Fruit fly (Drosophila melanogaster) whole organism, embryonic: ENCODE results near the gene CG32713.

Experiments used
- Abd-B ChIP-seq: fragments of 200-800 bp; sonication (Bioruptor generic); optimal IDR thresholded peaks from 2 replicates; lab custom pipeline; 2018; ENCODE audit warnings: missing biosample characterization, mild to moderate bottlenecking, missing genetic modification characterization, moderate library complexity
- B-H2 ChIP-seq: fragments of 200-800 bp; sonication (Bioruptor generic); optimal IDR thresholded peaks from 2 replicates; lab custom pipeline; 2018; ENCODE audit warnings: missing biosample characterization, mild to moderate bottlenecking, missing genetic modification characterization
- BEAF-32 ChIP-seq: fragments of 200-800 bp; sonication (Bioruptor generic); optimal IDR thresholded peaks from 3 replicates; lab custom pipeline; 2017; ENCODE audit warnings: missing biosample characterization, missing genetic modification characterization, mild to moderate bottlenecking, moderate library complexity, missing genetic modification reagents
- Bgb ChIP-seq: fragments of 200-800 bp; sonication (Bioruptor generic); IDR thresholded peaks from 2 replicates; pipeline ENCODE4 v1.3.6; 2022; ENCODE audit warnings: missing biosample characterization, missing genetic modification characterization; ENCODE audit not compliant: partially characterized antibody
- CG10979 ChIP-seq: fragments of 200-800 bp; sonication (Bioruptor generic); optimal IDR thresholded peaks from 2 replicates; lab custom pipeline; 2018; ENCODE audit warnings: missing biosample characterization, mild to moderate bottlenecking, missing genetic modification characterization, moderate library complexity
- CG12155 ChIP-seq: fragments of 200-800 bp; sonication (Bioruptor generic); optimal IDR thresholded peaks from 3 replicates; lab custom pipeline; 2016; ENCODE audit warnings: missing biosample characterization, missing genetic modification characterization
- CG15011 ChIP-seq: fragments of 200-800 bp; sonication (Bioruptor generic); optimal IDR thresholded peaks from 3 replicates; lab custom pipeline; 2018; ENCODE audit warnings: missing biosample characterization, mild to moderate bottlenecking, missing genetic modification characterization
- CG15269 ChIP-seq: fragments of 200-800 bp; sonication (Bioruptor generic); optimal IDR thresholded peaks from 2 replicates; lab custom pipeline; 2018; ENCODE audit warnings: missing biosample characterization, mild to moderate bottlenecking, missing genetic modification characterization, moderate library complexity
- CG17568 ChIP-seq: fragments of 200-800 bp; sonication (Bioruptor generic); optimal IDR thresholded peaks from 2 replicates; lab custom pipeline; 2018; ENCODE audit warnings: missing biosample characterization, mild to moderate bottlenecking, missing genetic modification characterization, moderate library complexity
- CG18011 ChIP-seq: fragments of 200-800 bp; sonication (Bioruptor generic); optimal IDR thresholded peaks from 2 replicates; lab custom pipeline; 2017; ENCODE audit warnings: missing biosample characterization, missing genetic modification characterization, mild to moderate bottlenecking, moderate library complexity, missing genotype
- CG18476 ChIP-seq: fragments of 200-800 bp; sonication (Bioruptor generic); optimal IDR thresholded peaks from 2 replicates; lab custom pipeline; 2016; ENCODE audit warnings: missing biosample characterization, mild to moderate bottlenecking, missing genetic modification characterization
- CG2120 ChIP-seq: fragments of 200-800 bp; sonication (Bioruptor generic); optimal IDR thresholded peaks from 3 replicates; lab custom pipeline; 2016; ENCODE audit warnings: missing biosample characterization, missing genetic modification characterization
- CG2889 ChIP-seq: fragments of 200-800 bp; sonication (Bioruptor generic); IDR thresholded peaks from 3 replicates; pipeline ENCODE4 v1.3.6; 2022; ENCODE audit warnings: missing biosample characterization, missing genetic modification characterization
- CG34224 ChIP-seq: fragments of 200-800 bp; sonication (Bioruptor generic); IDR thresholded peaks from 3 replicates; pipeline ENCODE4 v1.3.6; 2022; ENCODE audit warnings: missing biosample characterization, missing genetic modification characterization; ENCODE audit not compliant: partially characterized antibody
- CG3838 ChIP-seq: fragments of 200-800 bp; sonication (Bioruptor generic); optimal IDR thresholded peaks from 3 replicates; lab custom pipeline; 2016; ENCODE audit warnings: missing biosample characterization, missing genetic modification characterization
- CG4404 ChIP-seq: fragments of 200-800 bp; sonication (Bioruptor generic); IDR thresholded peaks from 2 replicates; pipeline ENCODE4 v1.3.6; 2022; ENCODE audit warnings: missing biosample characterization, missing genetic modification characterization
- CG6813 ChIP-seq: fragments of 200-800 bp; sonication (Bioruptor generic); optimal IDR thresholded peaks from 2 replicates; lab custom pipeline; 2017; ENCODE audit warnings: missing biosample characterization, missing genetic modification characterization, mild to moderate bottlenecking, moderate library complexity, missing genetic modification reagents
- CG7963 ChIP-seq: fragments of 200-800 bp; sonication (Bioruptor generic); IDR thresholded peaks from 3 replicates; pipeline ENCODE4 v1.3.6; 2022; ENCODE audit warnings: missing biosample characterization, missing genetic modification characterization; ENCODE audit not compliant: partially characterized antibody
- CG9727 ChIP-seq: fragments of 200-800 bp; sonication (Bioruptor generic); optimal IDR thresholded peaks from 3 replicates; lab custom pipeline; 2017; ENCODE audit warnings: missing biosample characterization, mild to moderate bottlenecking, missing genetic modification characterization
- CG9817 ChIP-seq: fragments of 200-800 bp; sonication (Bioruptor generic); optimal IDR thresholded peaks from 2 replicates; lab custom pipeline; 2018; ENCODE audit warnings: missing biosample characterization, mild to moderate bottlenecking, missing genetic modification characterization, moderate library complexity
- CG9932 ChIP-seq: fragments of 200-800 bp; sonication (Bioruptor generic); IDR thresholded peaks from 2 replicates; pipeline ENCODE4 v1.3.6; 2022; ENCODE audit warnings: missing biosample characterization, missing genetic modification characterization
- D19B ChIP-seq: fragments of 200-800 bp; sonication (Bioruptor generic); optimal IDR thresholded peaks from 2 replicates; lab custom pipeline; 2017; ENCODE audit warnings: missing biosample characterization, mild to moderate bottlenecking, missing genetic modification characterization
- HLHmδ ChIP-seq: fragments of 200-800 bp; sonication (Bioruptor generic); optimal IDR thresholded peaks from 2 replicates; lab custom pipeline; 2018; ENCODE audit warnings: missing biosample characterization, mild to moderate bottlenecking, missing genetic modification characterization, moderate library complexity
- Kr ChIP-seq: fragments of 200-800 bp; sonication (Bioruptor generic); optimal IDR thresholded peaks from 2 replicates; lab custom pipeline; 2017; ENCODE audit warnings: missing biosample characterization, mild to moderate bottlenecking, missing genetic modification characterization
- Mes4 ChIP-seq: fragments of 200-800 bp; sonication (Bioruptor generic); optimal IDR thresholded peaks from 2 replicates; lab custom pipeline; 2016; ENCODE audit warnings: missing biosample characterization, missing genetic modification characterization
- Scr ChIP-seq: fragments of 200-800 bp; sonication (Bioruptor generic); IDR thresholded peaks from 2 replicates; pipeline ENCODE4 v1.3.6; 2022; ENCODE audit warnings: missing biosample characterization, missing genetic modification characterization; ENCODE audit not compliant: partially characterized antibody
- Sry-δ ChIP-seq: fragments of 200-800 bp; sonication (Bioruptor generic); optimal IDR thresholded peaks from 2 replicates; lab custom pipeline; 2016; ENCODE audit warnings: missing biosample characterization, missing genetic modification characterization
- croc ChIP-seq: fragments of 200-800 bp; sonication (Bioruptor generic); conservative IDR thresholded peaks from 3 replicates; pipeline ENCODE4 v1.3.6; 2022; ENCODE audit warnings: missing biosample characterization, missing genetic modification characterization
- cwo ChIP-seq: fragments of 200-800 bp; sonication (Bioruptor generic); optimal IDR thresholded peaks from 3 replicates; lab custom pipeline; 2017; ENCODE audit warnings: missing biosample characterization, missing genetic modification characterization, mild to moderate bottlenecking, moderate library complexity, missing genetic modification reagents
- da ChIP-seq: fragments of 200-800 bp; sonication (Bioruptor generic); optimal IDR thresholded peaks from 2 replicates; lab custom pipeline; 2016; ENCODE audit warnings: missing biosample characterization, missing genetic modification characterization
- dati ChIP-seq: fragments of 200-800 bp; sonication (Bioruptor generic); IDR thresholded peaks from 2 replicates; pipeline ENCODE4 v1.3.6; 2022; ENCODE audit warnings: missing biosample characterization, missing genetic modification characterization
- dmrt11E ChIP-seq: fragments of 200-800 bp; sonication (Bioruptor generic); optimal IDR thresholded peaks from 3 replicates; lab custom pipeline; 2018; ENCODE audit warnings: missing biosample characterization, mild to moderate bottlenecking, missing genetic modification characterization, moderate library complexity
- fd96Cb ChIP-seq: fragments of 200-800 bp; sonication (Bioruptor generic); optimal IDR thresholded peaks from 2 replicates; lab custom pipeline; 2018; ENCODE audit warnings: missing biosample characterization, mild to moderate bottlenecking, missing genetic modification characterization, moderate library complexity
- ftz-f1 ChIP-seq: fragments of 200-800 bp; sonication (Bioruptor generic); optimal IDR thresholded peaks from 2 replicates; lab custom pipeline; 2016; ENCODE audit warnings: missing biosample characterization, missing genetic modification characterization
- gsb-n ChIP-seq: fragments of 200-800 bp; sonication (Bioruptor generic); optimal IDR thresholded peaks from 3 replicates; lab custom pipeline; 2018; ENCODE audit warnings: missing biosample characterization, mild to moderate bottlenecking, missing genetic modification characterization
- jigr1 ChIP-seq: fragments of 200-800 bp; sonication (Bioruptor generic); IDR thresholded peaks from 3 replicates; pipeline ENCODE4 v1.3.6; 2022; ENCODE audit warnings: missing biosample characterization, missing genetic modification characterization
- jumu ChIP-seq: fragments of 200-800 bp; sonication (Bioruptor generic); optimal IDR thresholded peaks from 3 replicates; lab custom pipeline; 2016; ENCODE audit warnings: missing biosample characterization, missing genetic modification characterization
- lmd ChIP-seq: fragments of 200-800 bp; sonication (Bioruptor generic); IDR thresholded peaks from 2 replicates; pipeline ENCODE4 v1.3.6; 2022; ENCODE audit warnings: missing biosample characterization, missing genetic modification characterization
- mam ChIP-seq: fragments of 200-800 bp; sonication (Bioruptor generic); optimal IDR thresholded peaks from 3 replicates; lab custom pipeline; 2016; ENCODE audit warnings: missing biosample characterization, missing genetic modification characterization
- odd ChIP-seq: fragments of 200-800 bp; sonication (Bioruptor generic); optimal IDR thresholded peaks from 2 replicates; lab custom pipeline; 2017; ENCODE audit warnings: missing biosample characterization, mild to moderate bottlenecking, missing genetic modification characterization
- pfk ChIP-seq: fragments of 200-800 bp; sonication (Bioruptor generic); optimal IDR thresholded peaks from 2 replicates; lab custom pipeline; 2018; ENCODE audit warnings: missing biosample characterization, mild to moderate bottlenecking, missing genetic modification characterization, moderate library complexity
- repo ChIP-seq: fragments of 200-800 bp; sonication (Bioruptor generic); optimal IDR thresholded peaks from 2 replicates; lab custom pipeline; 2016; ENCODE audit warnings: missing biosample characterization, missing genetic modification characterization
- sd ChIP-seq: fragments of 200-800 bp; sonication (Bioruptor generic); optimal IDR thresholded peaks from 3 replicates; lab custom pipeline; 2018; ENCODE audit warnings: missing biosample characterization, mild to moderate bottlenecking, missing genetic modification characterization, moderate library complexity
- tap ChIP-seq: fragments of 200-800 bp; optimal IDR thresholded peaks from 3 replicates; lab custom pipeline; 2019; ENCODE audit warnings: missing biosample characterization, mild to moderate bottlenecking, missing genetic modification characterization, moderate library complexity
- tup ChIP-seq: fragments of 200-800 bp; sonication (Bioruptor generic); optimal IDR thresholded peaks from 2 replicates; lab custom pipeline; 2016; ENCODE audit warnings: missing biosample characterization, mild to moderate bottlenecking, missing genetic modification characterization, moderate library complexity
- unc-4 ChIP-seq: fragments of 200-800 bp; sonication (Bioruptor generic); IDR thresholded peaks from 2 replicates; pipeline ENCODE4 v1.3.6; 2022; ENCODE audit warnings: missing biosample characterization, missing genetic modification characterization; ENCODE audit not compliant: partially characterized antibody
- wdn ChIP-seq: fragments of 200-800 bp; sonication (Bioruptor generic); IDR thresholded peaks from 2 replicates; pipeline ENCODE4 v1.3.6; 2022; ENCODE audit warnings: missing biosample characterization, missing genetic modification characterization
- zen ChIP-seq: fragments of 200-800 bp; sonication (Bioruptor generic); optimal IDR thresholded peaks from 3 replicates; lab custom pipeline; 2018; ENCODE audit warnings: missing biosample characterization, mild to moderate bottlenecking, missing genetic modification characterization, moderate library complexity

CG32713 gene

dm6 chrX:8410349-8411240, 46.8 kb downstream of the CG32713 start (continued):
- TF ChIP-seq CG10979 (no peak), pfk (GFP tag; lab: Kevin White, UChicago) (no peak), CG2120 (GFP tag; lab: Kevin White, UChicago) (no peak), CG18011 (GFP tag; lab: Kevin White, UChicago) (no peak), gsb-n (tag; lab: Kevin White, UChicago) (no peak), jumu (GFP tag; lab: Kevin White, UChicago) (no peak), da (GFP tag; lab: Kevin White, UChicago) (no peak), ftz-f1 (GFP tag; lab: Kevin White, UChicago) (no peak), CG2889 (GFP tag; lab: Robert Waterston, UW) (no peak), jigr1 (no peak), CG9817 (tag; lab: Kevin White, UChicago) (no peak), CG18476 (GFP tag; lab: Kevin White, UChicago) (no peak), sd (tag; lab: Kevin White, UChicago) (no peak), odd (GFP tag; lab: Kevin White, UChicago) (no peak), dati (GFP tag; lab: Robert Waterston, UW) (no peak), wdn (GFP tag; lab: Robert Waterston, UW) (peak; percentile 7; the same call in 1 of the 2 replicates), repo (GFP tag; lab: Kevin White, UChicago) (no peak), CG9727 (GFP tag; lab: Kevin White, UChicago) (no peak), unc-4 (GFP tag; lab: Robert Waterston, UW) (no peak), CG15011 (GFP tag; lab: Kevin White, UChicago) (no peak), CG6813 (GFP tag; lab: Kevin White, UChicago) (peak; percentile 33), CG7963 (no peak), CG12155 (GFP tag; lab: Kevin White, UChicago) (no peak), CG17568 (GFP tag; lab: Kevin White, UChicago) (peak; percentile 6), Bgb (GFP tag; lab: Robert Waterston, UW) (no peak), BEAF-32 (no peak), Scr (GFP tag; lab: Robert Waterston, UW) (no peak), Kr (GFP tag; lab: Kevin White, UChicago) (no peak), HLHmδ (GFP tag; lab: Kevin White, UChicago) (peak; percentile 37), CG4404 (GFP tag; lab: Robert Waterston, UW) (no peak), tup (GFP tag; lab: Kevin White, UChicago) (no peak), Abd-B (GFP tag; lab: Kevin White, UChicago) (no peak), tap (no peak), D19B (GFP tag; lab: Kevin White, UChicago) (no peak), CG34224 (GFP tag; lab: Robert Waterston, UW) (no peak), B-H2 (peak; percentile 2), croc (GFP tag; lab: Robert Waterston, UW) (no peak), Mes4 (GFP tag; lab: Kevin White, UChicago) (no peak), CG3838 (GFP tag; lab: Kevin White, UChicago) (no peak), mam (GFP tag; lab: Kevin White, UChicago) (no peak), cwo (GFP tag; lab: Kevin White, UChicago) (no peak), CG15269 (tag; lab: Kevin White, UChicago) (no peak), Sry-δ (GFP tag; lab: Kevin White, UChicago) (no peak), zen (tag; lab: Kevin White, UChicago) (no peak), dmrt11E (tag; lab: Kevin White, UChicago) (no peak), lmd (GFP tag; lab: Robert Waterston, UW) (no peak), fd96Cb (tag; lab: Kevin White, UChicago) (no peak), CG9932 (GFP tag; lab: Robert Waterston, UW) (peak; percentile 21; the same call in 1 of the 2 replicates)
